Worm (Caenorhabditis elegans) whole organism, young adult: ENCODE measurements around the gene ubh-2.

ENCODE experiments used
- B0035.1 ChIP-seq: sonication (generic microtip); optimal IDR thresholded peaks from 2 replicates; lab custom pipeline; 2016; ENCODE audit warnings: missing genetic modification characterization, mild to moderate bottlenecking, missing compliant biosample characterization, missing genotype, missing genetic modification reagents
- B0261.1 ChIP-seq: sonication (generic microtip); optimal IDR thresholded peaks from 2 replicates; lab custom pipeline; 2016; ENCODE audit warnings: mild to moderate bottlenecking, missing genetic modification characterization, moderate library complexity, missing compliant biosample characterization
- C06A6.2 ChIP-seq: fragments of 200-800 bp; sonication (Bioruptor generic); conservative IDR thresholded peaks from 2 replicates; pipeline ENCODE4 v1.3.6; 2022; ENCODE audit warnings: missing genetic modification characterization, missing compliant biosample characterization
- C17E4.6 ChIP-seq: fragments of 200-800 bp; sonication (Bioruptor generic); IDR thresholded peaks from 2 replicates; pipeline ENCODE4 v1.3.6; 2022; ENCODE audit warnings: missing genetic modification reagents, missing genetic modification characterization, missing compliant biosample characterization
- D2030.7 ChIP-seq: fragments of 200-800 bp; sonication (Bioruptor generic); IDR thresholded peaks from 2 replicates; pipeline ENCODE4 v1.3.6; 2022; ENCODE audit warnings: missing genetic modification reagents, missing genetic modification characterization, missing compliant biosample characterization
- F10E7.11 ChIP-seq: sonication (generic microtip); optimal IDR thresholded peaks from 2 replicates; lab custom pipeline; 2017; ENCODE audit warnings: mild to moderate bottlenecking, missing genetic modification characterization, moderate library complexity, missing compliant biosample characterization
- F22D6.2 ChIP-seq: sonication (generic microtip); optimal IDR thresholded peaks from 2 replicates; lab custom pipeline; 2016; ENCODE audit warnings: mild to moderate bottlenecking, missing genetic modification characterization, missing compliant biosample characterization
- F37B4.10 ChIP-seq: fragments of 200-800 bp; sonication (Bioruptor generic); IDR thresholded peaks from 2 replicates; pipeline ENCODE4 v1.3.6; 2022; ENCODE audit warnings: missing genetic modification characterization, missing compliant biosample characterization
- F57C9.4 ChIP-seq: sonication (generic microtip); optimal IDR thresholded peaks from 2 replicates; lab custom pipeline; 2017; ENCODE audit warnings: mild to moderate bottlenecking, missing genetic modification characterization, missing compliant biosample characterization
- T07F8.4 ChIP-seq: sonication (generic microtip); optimal IDR thresholded peaks from 2 replicates; lab custom pipeline; 2016; ENCODE audit warnings: mild to moderate bottlenecking, missing genetic modification characterization, moderate library complexity, missing compliant biosample characterization
- Y56A3A.18 ChIP-seq: fragments of 200-800 bp; sonication (Bioruptor generic); IDR thresholded peaks from 2 replicates; pipeline ENCODE4 v1.3.6; 2022; ENCODE audit warnings: missing genetic modification reagents, missing genetic modification characterization, missing compliant biosample characterization
- Y67H2A.10 ChIP-seq: fragments of 200-800 bp; sonication (Bioruptor generic); conservative IDR thresholded peaks from 2 replicates; pipeline ENCODE4 v1.3.6; 2022; ENCODE audit warnings: missing genetic modification reagents, missing genetic modification characterization, missing compliant biosample characterization
- Y79H2A.3 ChIP-seq: fragments of 200-800 bp; sonication (Bioruptor generic); conservative IDR thresholded peaks from 2 replicates; pipeline ENCODE4 v1.3.6; 2022; ENCODE audit warnings: missing genetic modification reagents, missing genetic modification characterization, missing compliant biosample characterization
- Y95B8A.8 ChIP-seq: fragments of 200-800 bp; sonication (Bioruptor generic); IDR thresholded peaks from 2 replicates; pipeline ENCODE4 v1.3.6; 2022; ENCODE audit warnings: missing genetic modification reagents, missing genetic modification characterization, missing compliant biosample characterization
- ama-1 ChIP-seq, 3 experiments: fragments of 150-350 bp in 1 of 3; sonication (generic microtip) in 2 of 3; optimal IDR thresholded peaks; 2 replicates each; lab custom pipeline; 2014 to 2018; ENCODE audit warnings: missing biosample characterization in 2 of 3, missing genetic modification characterization in 2 of 3, missing genetic modification reagents in 2 of 3
- atf-7 ChIP-seq: sonication (generic microtip); optimal IDR thresholded peaks from 2 replicates; lab custom pipeline; 2017; ENCODE audit warnings: mild to moderate bottlenecking, missing genetic modification characterization, missing compliant biosample characterization
- athp-1 ChIP-seq: sonication (generic microtip); optimal IDR thresholded peaks from 2 replicates; lab custom pipeline; 2017; ENCODE audit warnings: mild to moderate bottlenecking, missing genetic modification characterization, missing compliant biosample characterization
- attf-3 ChIP-seq: fragments of 200-800 bp; sonication (Bioruptor generic); conservative IDR thresholded peaks from 2 replicates; pipeline ENCODE4 v1.3.6; 2022; ENCODE audit warnings: missing genetic modification reagents, missing genetic modification characterization, missing compliant biosample characterization
- attf-5 ChIP-seq: fragments of 200-800 bp; sonication (Bioruptor generic); optimal IDR thresholded peaks from 2 replicates; lab custom pipeline; 2018; ENCODE audit warnings: mild to moderate bottlenecking, missing genetic modification characterization, missing compliant biosample characterization
- bed-1 ChIP-seq: fragments of 200-800 bp; sonication (Bioruptor generic); IDR thresholded peaks from 2 replicates; pipeline ENCODE4 v1.3.6; 2022; ENCODE audit warnings: missing genetic modification reagents, missing genetic modification characterization, missing compliant biosample characterization
- ccch-3 ChIP-seq: fragments of 200-800 bp; sonication (Bioruptor generic); optimal IDR thresholded peaks from 2 replicates; lab custom pipeline; 2018; ENCODE audit warnings: mild to moderate bottlenecking, missing genetic modification characterization, missing compliant biosample characterization
- ceh-100 ChIP-seq: fragments of 200-800 bp; sonication (Bioruptor generic); IDR thresholded peaks from 2 replicates; pipeline ENCODE4 v1.3.6; 2022; ENCODE audit warnings: missing genetic modification reagents, missing genetic modification characterization, missing compliant biosample characterization
- ceh-40 ChIP-seq: fragments of 200-800 bp; sonication (Bioruptor generic); IDR thresholded peaks from 2 replicates; pipeline ENCODE4 v1.3.6; 2022; ENCODE audit warnings: missing genetic modification characterization, missing compliant biosample characterization
- dpff-1 ChIP-seq: sonication (generic microtip); optimal IDR thresholded peaks from 2 replicates; lab custom pipeline; 2017; ENCODE audit warnings: mild to moderate bottlenecking, missing genetic modification characterization, missing compliant biosample characterization
- egl-18 ChIP-seq: fragments of 200-800 bp; sonication (Bioruptor generic); IDR thresholded peaks from 2 replicates; pipeline ENCODE4 v1.3.6; 2022; ENCODE audit warnings: missing genetic modification reagents, missing genetic modification characterization, missing compliant biosample characterization
- egl-44 ChIP-seq: fragments of 200-800 bp; sonication (Bioruptor generic); IDR thresholded peaks from 2 replicates; pipeline ENCODE4 v1.3.6; 2022; ENCODE audit warnings: missing genetic modification reagents, missing genetic modification characterization, missing compliant biosample characterization
- egrh-3 ChIP-seq: fragments of 200-800 bp; sonication (Bioruptor generic); IDR thresholded peaks from 2 replicates; pipeline ENCODE4 v1.3.6; 2022; ENCODE audit warnings: missing genetic modification reagents, missing genetic modification characterization, missing compliant biosample characterization
- ekl-4 ChIP-seq: fragments of 200-800 bp; sonication (Bioruptor generic); IDR thresholded peaks from 2 replicates; pipeline ENCODE4 v1.3.6; 2022; ENCODE audit warnings: missing genetic modification reagents, missing genetic modification characterization, missing compliant biosample characterization
- ets-4 ChIP-seq: fragments of 200-800 bp; sonication (Bioruptor generic); optimal IDR thresholded peaks from 2 replicates; lab custom pipeline; 2018; ENCODE audit warnings: mild to moderate bottlenecking, missing genetic modification characterization, missing compliant biosample characterization
- hmg-20 ChIP-seq: fragments of 200-800 bp; sonication (Bioruptor generic); IDR thresholded peaks from 2 replicates; pipeline ENCODE4 v1.3.6; 2022; ENCODE audit warnings: missing genetic modification reagents, missing genetic modification characterization, missing compliant biosample characterization
- hrde-1 ChIP-seq: sonication (generic microtip); optimal IDR thresholded peaks from 2 replicates; lab custom pipeline; 2016; ENCODE audit warnings: missing genetic modification characterization, mild to moderate bottlenecking, missing compliant biosample characterization, moderate library complexity, missing genotype, missing genetic modification reagents, borderline replicate concordance
- let-526 ChIP-seq: fragments of 200-800 bp; sonication (Bioruptor generic); IDR thresholded peaks from 2 replicates; pipeline ENCODE4 v1.3.6; 2022; ENCODE audit warnings: missing genetic modification reagents, missing genetic modification characterization, missing compliant biosample characterization
- let-607 ChIP-seq, 2 experiments: fragments of 200-800 bp in 1 of 2; sonication (Bioruptor generic) in 1 of 2; sonication (generic microtip) in 1 of 2; optimal IDR thresholded peaks; 2 replicates each; lab custom pipeline; 2016 to 2018; ENCODE audit warnings: mild to moderate bottlenecking in 2 of 2, missing compliant biosample characterization in 2 of 2, missing genetic modification characterization in 2 of 2, moderate library complexity in 2 of 2, missing genotype in 1 of 2
- lin-40 ChIP-seq: sonication (generic microtip); optimal IDR thresholded peaks from 2 replicates; lab custom pipeline; 2016; ENCODE audit warnings: missing genetic modification characterization, mild to moderate bottlenecking, missing compliant biosample characterization, missing genotype, missing genetic modification reagents
- lir-1 ChIP-seq: fragments of 200-800 bp; sonication (Bioruptor generic); conservative IDR thresholded peaks from 2 replicates; pipeline ENCODE4 v1.3.6; 2022; ENCODE audit warnings: missing genetic modification reagents, missing genetic modification characterization, missing compliant biosample characterization
- madf-6 ChIP-seq: fragments of 200-800 bp; sonication (Bioruptor generic); IDR thresholded peaks from 2 replicates; pipeline ENCODE4 v1.3.6; 2022; ENCODE audit warnings: missing genetic modification reagents, missing genetic modification characterization, missing compliant biosample characterization
- mcd-1 ChIP-seq: fragments of 200-800 bp; sonication (Bioruptor generic); IDR thresholded peaks from 2 replicates; pipeline ENCODE4 v1.3.6; 2022; ENCODE audit warnings: missing genetic modification reagents, missing genetic modification characterization, missing compliant biosample characterization
- nfya-2 ChIP-seq: fragments of 200-800 bp; sonication (Bioruptor generic); IDR thresholded peaks from 2 replicates; pipeline ENCODE4 v1.3.6; 2022; ENCODE audit warnings: missing genetic modification reagents, missing genetic modification characterization, missing compliant biosample characterization
- nfyb-1 ChIP-seq: fragments of 200-800 bp; sonication (Bioruptor generic); IDR thresholded peaks from 2 replicates; pipeline ENCODE4 v1.3.6; 2022; ENCODE audit warnings: missing genetic modification reagents, missing genetic modification characterization, missing compliant biosample characterization
- nhr-80 ChIP-seq: sonication (generic microtip); optimal IDR thresholded peaks from 2 replicates; lab custom pipeline; 2016; ENCODE audit warnings: missing genetic modification characterization, missing compliant biosample characterization
- pbrm-1 ChIP-seq: fragments of 200-800 bp; sonication (Bioruptor generic); IDR thresholded peaks from 2 replicates; pipeline ENCODE4 v1.3.6; 2022; ENCODE audit warnings: missing genetic modification reagents, missing genetic modification characterization, missing compliant biosample characterization
- pha-4 ChIP-seq: fragments of 150-350 bp; sonication (generic microtip); optimal IDR thresholded peaks from 2 replicates; lab custom pipeline; 2014; ENCODE audit warnings: missing biosample characterization, missing genetic modification reagents, missing genetic modification characterization
- xnd-1 ChIP-seq: sonication (generic microtip); optimal IDR thresholded peaks from 2 replicates; lab custom pipeline; 2016; ENCODE audit warnings: missing genotype, missing genetic modification reagents, missing genetic modification characterization, missing compliant biosample characterization
- zfh-2 ChIP-seq: fragments of 200-800 bp; sonication (Bioruptor generic); conservative IDR thresholded peaks from 2 replicates; pipeline ENCODE4 v1.3.6; 2022; ENCODE audit warnings: missing genetic modification reagents, missing genetic modification characterization, missing compliant biosample characterization
- ztf-18 ChIP-seq: sonication (generic microtip); optimal IDR thresholded peaks from 2 replicates; lab custom pipeline; 2016; ENCODE audit warnings: missing genotype, mild to moderate bottlenecking, missing genetic modification characterization, missing compliant biosample characterization
- ztf-22 ChIP-seq: fragments of 200-800 bp; sonication (Bioruptor generic); optimal IDR thresholded peaks from 2 replicates; lab custom pipeline; 2018; ENCODE audit warnings: mild to moderate bottlenecking, missing genetic modification characterization, moderate library complexity, missing compliant biosample characterization
- ztf-26 ChIP-seq: sonication (generic microtip); optimal IDR thresholded peaks from 2 replicates; lab custom pipeline; 2017; ENCODE audit warnings: missing genetic modification characterization, missing compliant biosample characterization
- ztf-3 ChIP-seq: fragments of 200-800 bp; sonication (Bioruptor generic); optimal IDR thresholded peaks from 2 replicates; lab custom pipeline; 2018; ENCODE audit warnings: mild to moderate bottlenecking, missing genetic modification characterization, missing compliant biosample characterization

ubh-2 gene

ce11 chrV:6551707-6552390 lies 42.2 kb upstream of the ubh-2 start, which contains the start of gene twk-10 (continued):
- TF ChIP-seq athp-1 (tag; lab: Kevin White, UChicago): no peak
- no peak for TF ChIP-seq F22D6.2 (tag; lab: Kevin White, UChicago)
- no peak for TF ChIP-seq ztf-3
- no peak for TF ChIP-seq ceh-100 (GFP tag; lab: Robert Waterston, UW)
- peak; percentile 77 for TF ChIP-seq Y56A3A.18 (GFP tag; lab: Robert Waterston, UW)
- no peak for TF ChIP-seq ztf-26 (tag; lab: Kevin White, UChicago)
- TF ChIP-seq F57C9.4: no peak
- TF ChIP-seq ztf-18: peak; percentile 56
- no peak for TF ChIP-seq C17E4.6
- TF ChIP-seq ets-4 (GFP tag; lab: Kevin White, UChicago): peak; percentile 18
- no peak for TF ChIP-seq lin-40 (tag; lab: Kevin White, UChicago)
- TF ChIP-seq Y79H2A.3 (GFP tag; lab: Robert Waterston, UW): no peak
- TF ChIP-seq egl-44 (GFP tag; lab: Robert Waterston, UW): no peak
- no peak for TF ChIP-seq lir-1 (GFP tag; lab: Robert Waterston, UW)
- TF ChIP-seq D2030.7 (GFP tag; lab: Robert Waterston, UW): peak; percentile 53
- TF ChIP-seq bed-1: no peak
- peak; percentile 52; the same call in 1 of the 2 replicates for TF ChIP-seq pbrm-1
- TF ChIP-seq C06A6.2 (GFP tag; lab: Robert Waterston, UW): no peak
- TF ChIP-seq let-607 (tag; optimal IDR thresholded peaks at IDR 0.05; lab: Kevin White, UChicago): peak in 1 of 2 experiments; percentile 42
- TF ChIP-seq F10E7.11: no peak
- TF ChIP-seq attf-3 (GFP tag; lab: Robert Waterston, UW): no peak
- TF ChIP-seq Y67H2A.10 (GFP tag; lab: Robert Waterston, UW): no peak; the same call in 1 of the 2 replicates
- no peak for TF ChIP-seq ama-1 (optimal IDR thresholded peaks at IDR 0.05; lab: Kevin White, UChicago)
- peak in 1 of 2 experiments; percentile 88 for TF ChIP-seq ama-1 (GFP tag; optimal IDR thresholded peaks at IDR 0.05; lab: Kevin White, UChicago)
- TF ChIP-seq let-526 (GFP tag; lab: Robert Waterston, UW): no peak
- TF ChIP-seq hrde-1 (tag; lab: Kevin White, UChicago): peak; percentile 4
- no peak for TF ChIP-seq zfh-2 (GFP tag; lab: Robert Waterston, UW)
- TF ChIP-seq B0035.1: peak; percentile 15
- TF ChIP-seq attf-5 (GFP tag; lab: Kevin White, UChicago): peak; percentile 53
- TF ChIP-seq egl-18 (GFP tag; lab: Robert Waterston, UW): no peak
- TF ChIP-seq pha-4 (tag; lab: Kevin White, UChicago): no peak
- TF ChIP-seq ekl-4 (GFP tag; lab: Robert Waterston, UW): no peak
- no peak for TF ChIP-seq ztf-22 (GFP tag; lab: Kevin White, UChicago)
- no peak for TF ChIP-seq egrh-3 (GFP tag; lab: Robert Waterston, UW)
- peak; percentile 57; the same call in 1 of the 2 replicates for TF ChIP-seq ceh-40
- peak; percentile 73; the same call in 1 of the 2 replicates for TF ChIP-seq nfyb-1 (GFP tag; lab: Robert Waterston, UW)
- TF ChIP-seq dpff-1 (tag; lab: Kevin White, UChicago): no peak
- TF ChIP-seq F37B4.10 (GFP tag; lab: Robert Waterston, UW): no peak
- TF ChIP-seq hmg-20 (GFP tag; lab: Robert Waterston, UW): no peak
- TF ChIP-seq T07F8.4 (tag; lab: Kevin White, UChicago): peak; percentile 35
- peak; percentile 58; the same call in 1 of the 2 replicates for TF ChIP-seq madf-6
- TF ChIP-seq nhr-80: peak; percentile 24
- no peak for TF ChIP-seq mcd-1 (GFP tag; lab: Robert Waterston, UW)
- TF ChIP-seq Y95B8A.8: no peak
- no peak for TF ChIP-seq nfya-2 (GFP tag; lab: Robert Waterston, UW)
- no peak for TF ChIP-seq atf-7
- no peak for TF ChIP-seq xnd-1 (tag; lab: Kevin White, UChicago)
- TF ChIP-seq B0261.1 (tag; lab: Kevin White, UChicago): peak; percentile 73
- no peak for TF ChIP-seq ccch-3 (GFP tag; lab: Kevin White, UChicago)
